Fruit fly (Drosophila melanogaster): ENCODE data around the gene Mp.

The Mp gene

dm6 chr3L:6964488-6965152 lies 34.0 kb upstream of the Mp start, which contains the start of gene sgl (continued):
- TF ChIP-seq CG12236 (GFP tag; optimal IDR thresholded peaks at IDR 0.05) (peak; percentile 20), Rfx (GFP tag; IDR thresholded peaks at IDR 0.05) (peak; percentile 69), sima (GFP tag; optimal IDR thresholded peaks at IDR 0.05) (no peak), CG2712 (tag; optimal IDR thresholded peaks at IDR 0.05) (peak; percentile 7), Elba2 (GFP tag; optimal IDR thresholded peaks at IDR 0.05) (peak; percentile 52), chm (GFP tag; IDR thresholded peaks at IDR 0.05) (peak; percentile 81), Fer2 (tag; optimal IDR thresholded peaks at IDR 0.05) (no peak), gcm (GFP tag; optimal IDR thresholded peaks at IDR 0.05) (peak; percentile 56), Poxn (GFP tag; IDR thresholded peaks at IDR 0.05) (no peak), CG33213 (GFP tag; optimal IDR thresholded peaks at IDR 0.05) (peak; percentile 83), pfk (GFP tag; optimal IDR thresholded peaks at IDR 0.05) (peak; percentile 26), Six4 (GFP tag; optimal IDR thresholded peaks at IDR 0.05) (no peak), CG8924 (tag; optimal IDR thresholded peaks at IDR 0.05) (peak; percentile 36), Ada2b (GFP tag; IDR thresholded peaks at IDR 0.05) (peak; percentile 46; the same call in 1 of the 2 replicates), CG9876 (GFP tag; optimal IDR thresholded peaks at IDR 0.05) (peak; percentile 16), CG17359 (tag; optimal IDR thresholded peaks at IDR 0.05) (peak; percentile 26), fu2 (GFP tag; optimal IDR thresholded peaks at IDR 0.05) (no peak), Dref (GFP tag; IDR thresholded peaks at IDR 0.05) (peak; percentile 34; the same call in 1 of the 2 replicates), Hr3 (GFP tag; optimal IDR thresholded peaks at IDR 0.05) (no peak), wdn (GFP tag; IDR thresholded peaks at IDR 0.05) (no peak), CG9797 (GFP tag; optimal IDR thresholded peaks at IDR 0.05) (peak; percentile 99), dmrt11E (tag; optimal IDR thresholded peaks at IDR 0.05) (no peak), Mes4 (GFP tag; optimal IDR thresholded peaks at IDR 0.05) (no peak), BtbVII (GFP tag; optimal IDR thresholded peaks at IDR 0.05) (peak; percentile 66), ind (GFP tag; optimal IDR thresholded peaks at IDR 0.05) (no peak), CG34422 (GFP tag; IDR thresholded peaks at IDR 0.05) (peak; percentile 91), CoRest (tag; optimal IDR thresholded peaks at IDR 0.05) (peak; percentile 29), CG13894 (tag; optimal IDR thresholded peaks at IDR 0.05) (peak; percentile 73), ERR (GFP tag; optimal IDR thresholded peaks at IDR 0.05) (peak; percentile 1), ewg (GFP tag; optimal IDR thresholded peaks at IDR 0.05) (peak; percentile 2), maf-S (GFP tag; optimal IDR thresholded peaks at IDR 0.05) (no peak), CG6175 (GFP tag; IDR thresholded peaks at IDR 0.05) (no peak), CG5180 (GFP tag; optimal IDR thresholded peaks at IDR 0.05) (peak; percentile 100), CG9932 (GFP tag; IDR thresholded peaks at IDR 0.05) (peak; percentile 48), CG12104 (GFP tag; optimal IDR thresholded peaks at IDR 0.05) (no peak), Gsc (GFP tag; IDR thresholded peaks at IDR 0.05) (no peak), prd (optimal IDR thresholded peaks at IDR 0.05) (no peak), prd (GFP tag; IDR thresholded peaks at IDR 0.05) (no peak), CG8290 (GFP tag; optimal IDR thresholded peaks at IDR 0.05) (peak; percentile 76), CG8290 (tag; optimal IDR thresholded peaks at IDR 0.05) (peak; percentile 69 to 81), row (GFP tag; IDR thresholded peaks at IDR 0.05) (peak; percentile 83), CG13775 (GFP tag; optimal IDR thresholded peaks at IDR 0.05) (peak; percentile 0), oc (tag; optimal IDR thresholded peaks at IDR 0.05) (peak; percentile 25), CG2120 (GFP tag; optimal IDR thresholded peaks at IDR 0.05) (peak; percentile 51), CG11723 (GFP tag; optimal IDR thresholded peaks at IDR 0.05) (peak; percentile 43), corto (GFP tag; optimal IDR thresholded peaks at IDR 0.05) (no peak), ato (GFP tag; IDR thresholded peaks at IDR 0.05; ENCODE audit: partially characterized antibody) (peak; percentile 67), CG15514 (GFP tag; optimal IDR thresholded peaks at IDR 0.05) (peak; percentile 46), schlank (tag; optimal IDR thresholded peaks at IDR 0.05) (no peak), bbx (GFP tag; IDR thresholded peaks at IDR 0.05; ENCODE audit: partially characterized antibody) (peak; percentile 68), Dip3 (GFP tag; optimal IDR thresholded peaks at IDR 0.05) (peak; percentile 16)
